Worm (Caenorhabditis elegans) whole organism, young adult: ENCODE results near the gene dct-6.
A peak's percentile ranks its signal among the peaks of the same experiment; 100 is the strongest.

Source experiments
- B0019.2 ChIP-seq: fragments of 200-800 bp; sonication (Bioruptor generic); conservative IDR thresholded peaks from 2 replicates; pipeline ENCODE4 v1.3.6; 2022; ENCODE audit warnings: missing genetic modification reagents, missing genetic modification characterization, missing compliant biosample characterization
- C06A6.2 ChIP-seq: fragments of 200-800 bp; sonication (Bioruptor generic); conservative IDR thresholded peaks from 2 replicates; pipeline ENCODE4 v1.3.6; 2022; ENCODE audit warnings: missing genetic modification characterization, missing compliant biosample characterization
- D2030.7 ChIP-seq: fragments of 200-800 bp; sonication (Bioruptor generic); IDR thresholded peaks from 2 replicates; pipeline ENCODE4 v1.3.6; 2022; ENCODE audit warnings: missing genetic modification reagents, missing genetic modification characterization, missing compliant biosample characterization
- F22D6.2 ChIP-seq: sonication (generic microtip); optimal IDR thresholded peaks from 2 replicates; lab custom pipeline; 2016; ENCODE audit warnings: mild to moderate bottlenecking, missing genetic modification characterization, missing compliant biosample characterization
- K12H6.12 ChIP-seq: fragments of 200-800 bp; sonication (Bioruptor generic); optimal IDR thresholded peaks from 2 replicates; lab custom pipeline; 2018; ENCODE audit warnings: mild to moderate bottlenecking, missing genetic modification characterization, missing compliant biosample characterization
- Y53G8AR.9 ChIP-seq: fragments of 200-800 bp; sonication (Bioruptor generic); conservative IDR thresholded peaks from 2 replicates; pipeline ENCODE4 v1.3.6; 2022; ENCODE audit warnings: missing genetic modification reagents, missing genetic modification characterization, missing compliant biosample characterization
- Y67H2A.10 ChIP-seq: fragments of 200-800 bp; sonication (Bioruptor generic); conservative IDR thresholded peaks from 2 replicates; pipeline ENCODE4 v1.3.6; 2022; ENCODE audit warnings: missing genetic modification reagents, missing genetic modification characterization, missing compliant biosample characterization
- Y79H2A.3 ChIP-seq: fragments of 200-800 bp; sonication (Bioruptor generic); conservative IDR thresholded peaks from 2 replicates; pipeline ENCODE4 v1.3.6; 2022; ENCODE audit warnings: missing genetic modification reagents, missing genetic modification characterization, missing compliant biosample characterization
- Y95B8A.8 ChIP-seq: fragments of 200-800 bp; sonication (Bioruptor generic); IDR thresholded peaks from 2 replicates; pipeline ENCODE4 v1.3.6; 2022; ENCODE audit warnings: missing genetic modification reagents, missing genetic modification characterization, missing compliant biosample characterization
- ZK185.1 ChIP-seq: sonication (generic microtip); optimal IDR thresholded peaks from 2 replicates; lab custom pipeline; 2016; ENCODE audit warnings: mild to moderate bottlenecking, missing genetic modification characterization, missing compliant biosample characterization; ENCODE audit not compliant: poor library complexity, severe bottlenecking
- akir-1 ChIP-seq: fragments of 200-800 bp; sonication (Bioruptor generic); optimal IDR thresholded peaks from 2 replicates; lab custom pipeline; 2018; ENCODE audit warnings: mild to moderate bottlenecking, missing genetic modification characterization, moderate library complexity, missing compliant biosample characterization
- atf-7 ChIP-seq: sonication (generic microtip); optimal IDR thresholded peaks from 2 replicates; lab custom pipeline; 2017; ENCODE audit warnings: mild to moderate bottlenecking, missing genetic modification characterization, missing compliant biosample characterization
- bed-1 ChIP-seq: fragments of 200-800 bp; sonication (Bioruptor generic); IDR thresholded peaks from 2 replicates; pipeline ENCODE4 v1.3.6; 2022; ENCODE audit warnings: missing genetic modification reagents, missing genetic modification characterization, missing compliant biosample characterization
- ceh-40 ChIP-seq: fragments of 200-800 bp; sonication (Bioruptor generic); IDR thresholded peaks from 2 replicates; pipeline ENCODE4 v1.3.6; 2022; ENCODE audit warnings: missing genetic modification characterization, missing compliant biosample characterization
- ceh-91 ChIP-seq: fragments of 200-800 bp; sonication (Bioruptor generic); IDR thresholded peaks from 2 replicates; pipeline ENCODE4 v1.3.6; 2022; ENCODE audit warnings: missing genetic modification reagents, missing genetic modification characterization, missing compliant biosample characterization
- dox-1 ChIP-seq: fragments of 200-800 bp; sonication (Bioruptor generic); IDR thresholded peaks from 2 replicates; pipeline ENCODE4 v1.3.6; 2022; ENCODE audit warnings: missing genetic modification reagents, missing genetic modification characterization, missing compliant biosample characterization
- egl-18 ChIP-seq: fragments of 200-800 bp; sonication (Bioruptor generic); IDR thresholded peaks from 2 replicates; pipeline ENCODE4 v1.3.6; 2022; ENCODE audit warnings: missing genetic modification reagents, missing genetic modification characterization, missing compliant biosample characterization
- ekl-4 ChIP-seq: fragments of 200-800 bp; sonication (Bioruptor generic); IDR thresholded peaks from 2 replicates; pipeline ENCODE4 v1.3.6; 2022; ENCODE audit warnings: missing genetic modification reagents, missing genetic modification characterization, missing compliant biosample characterization
- gei-17 ChIP-seq: fragments of 200-800 bp; sonication (Bioruptor generic); optimal IDR thresholded peaks from 2 replicates; lab custom pipeline; 2018; ENCODE audit warnings: mild to moderate bottlenecking, missing genetic modification characterization, missing compliant biosample characterization
- hmg-1.2 ChIP-seq: fragments of 200-800 bp; sonication (Bioruptor generic); IDR thresholded peaks from 2 replicates; pipeline ENCODE4 v1.3.6; 2022; ENCODE audit warnings: missing genetic modification reagents, missing genetic modification characterization, missing compliant biosample characterization
- hrde-1 ChIP-seq: sonication (generic microtip); optimal IDR thresholded peaks from 2 replicates; lab custom pipeline; 2016; ENCODE audit warnings: missing genetic modification characterization, mild to moderate bottlenecking, missing compliant biosample characterization, moderate library complexity, missing genotype, missing genetic modification reagents, borderline replicate concordance
- lag-1 ChIP-seq: fragments of 200-800 bp; sonication (Bioruptor generic); IDR thresholded peaks from 2 replicates; pipeline ENCODE4 v1.3.6; 2022; ENCODE audit warnings: missing genetic modification reagents, missing genetic modification characterization, missing compliant biosample characterization
- let-526 ChIP-seq: fragments of 200-800 bp; sonication (Bioruptor generic); IDR thresholded peaks from 2 replicates; pipeline ENCODE4 v1.3.6; 2022; ENCODE audit warnings: missing genetic modification reagents, missing genetic modification characterization, missing compliant biosample characterization
- let-607 ChIP-seq, 2 experiments: fragments of 200-800 bp in 1 of 2; sonication (Bioruptor generic) in 1 of 2; sonication (generic microtip) in 1 of 2; optimal IDR thresholded peaks; 2 replicates each; lab custom pipeline; 2016 to 2018; ENCODE audit warnings: mild to moderate bottlenecking in 2 of 2, missing compliant biosample characterization in 2 of 2, missing genetic modification characterization in 2 of 2, moderate library complexity in 2 of 2, missing genotype in 1 of 2
- lin-35 ChIP-seq, 3 experiments: fragments of 150-350 bp in 2 of 3; sonication (generic microtip) in 1 of 3; optimal IDR thresholded peaks; 2 replicates each; lab custom pipeline; 2014 to 2018; ENCODE audit warnings: missing biosample characterization in 3 of 3, missing genetic modification characterization in 3 of 3, missing genetic modification reagents in 3 of 3
- lir-1 ChIP-seq: fragments of 200-800 bp; sonication (Bioruptor generic); conservative IDR thresholded peaks from 2 replicates; pipeline ENCODE4 v1.3.6; 2022; ENCODE audit warnings: missing genetic modification reagents, missing genetic modification characterization, missing compliant biosample characterization
- madf-3 ChIP-seq: fragments of 200-800 bp; sonication (Bioruptor generic); IDR thresholded peaks from 2 replicates; pipeline ENCODE4 v1.3.6; 2022; ENCODE audit warnings: missing genetic modification reagents, missing genetic modification characterization, missing compliant biosample characterization
- madf-6 ChIP-seq: fragments of 200-800 bp; sonication (Bioruptor generic); IDR thresholded peaks from 2 replicates; pipeline ENCODE4 v1.3.6; 2022; ENCODE audit warnings: missing genetic modification reagents, missing genetic modification characterization, missing compliant biosample characterization
- madf-8 ChIP-seq: fragments of 200-800 bp; sonication (Bioruptor generic); conservative IDR thresholded peaks from 2 replicates; pipeline ENCODE4 v1.3.6; 2022; ENCODE audit warnings: missing genetic modification reagents, missing genetic modification characterization, missing compliant biosample characterization
- mcd-1 ChIP-seq: fragments of 200-800 bp; sonication (Bioruptor generic); IDR thresholded peaks from 2 replicates; pipeline ENCODE4 v1.3.6; 2022; ENCODE audit warnings: missing genetic modification reagents, missing genetic modification characterization, missing compliant biosample characterization
- nfya-1 ChIP-seq: sonication (generic microtip); optimal IDR thresholded peaks from 2 replicates; lab custom pipeline; 2017; ENCODE audit warnings: antibody characterized with exemption, missing compliant biosample characterization, missing genetic modification characterization, borderline replicate concordance; ENCODE audit not compliant: insufficient read depth
- pbrm-1 ChIP-seq: fragments of 200-800 bp; sonication (Bioruptor generic); IDR thresholded peaks from 2 replicates; pipeline ENCODE4 v1.3.6; 2022; ENCODE audit warnings: missing genetic modification reagents, missing genetic modification characterization, missing compliant biosample characterization
- rcor-1 ChIP-seq: fragments of 200-800 bp; sonication (Bioruptor generic); IDR thresholded peaks from 2 replicates; pipeline ENCODE4 v1.3.6; 2022; ENCODE audit warnings: missing genetic modification reagents, missing genetic modification characterization, missing compliant biosample characterization
- rec-8 ChIP-seq, 2 experiments: sonication (generic microtip); optimal IDR thresholded peaks; 2 replicates each; lab custom pipeline; 2016; ENCODE audit warnings: mild to moderate bottlenecking in 2 of 2, missing genetic modification characterization in 2 of 2, missing genetic modification reagents in 2 of 2, missing genotype in 2 of 2, missing biosample characterization in 1 of 2, missing compliant biosample characterization in 1 of 2, moderate library complexity in 1 of 2
- repo-1 ChIP-seq: sonication (generic microtip); optimal IDR thresholded peaks from 2 replicates; lab custom pipeline; 2017; ENCODE audit warnings: mild to moderate bottlenecking, missing genetic modification characterization, missing compliant biosample characterization
- snpc-1.1 ChIP-seq: sonication (generic microtip); optimal IDR thresholded peaks from 2 replicates; lab custom pipeline; 2017; ENCODE audit warnings: missing genetic modification characterization, mild to moderate bottlenecking, missing compliant biosample characterization, antibody characterized with exemption, moderate library complexity, missing genotype, missing genetic modification reagents; ENCODE audit not compliant: insufficient read depth
- snpc-3.4 ChIP-seq: sonication (generic microtip); optimal IDR thresholded peaks from 2 replicates; lab custom pipeline; 2017; ENCODE audit warnings: missing genetic modification characterization, mild to moderate bottlenecking, missing compliant biosample characterization, antibody characterized with exemption, moderate library complexity, missing genotype, missing genetic modification reagents
- sptf-2 ChIP-seq: fragments of 200-800 bp; sonication (Bioruptor generic); optimal IDR thresholded peaks from 2 replicates; lab custom pipeline; 2018; ENCODE audit warnings: mild to moderate bottlenecking, missing genetic modification characterization, missing compliant biosample characterization
- tbx-9 ChIP-seq: sonication (generic microtip); optimal IDR thresholded peaks from 2 replicates; lab custom pipeline; 2016; ENCODE audit warnings: borderline replicate concordance, missing genetic modification characterization, inconsistent platforms, missing compliant biosample characterization
- unc-130 ChIP-seq: sonication (generic microtip); optimal IDR thresholded peaks from 2 replicates; lab custom pipeline; 2016; ENCODE audit warnings: missing genetic modification reagents, missing genetic modification characterization, missing compliant biosample characterization
- unc-62 ChIP-seq: fragments of 150-350 bp; optimal IDR thresholded peaks from 2 replicates; lab custom pipeline; 2014; ENCODE audit warnings: missing biosample characterization, missing genetic modification reagents, missing genetic modification characterization
- ztf-22 ChIP-seq: fragments of 200-800 bp; sonication (Bioruptor generic); optimal IDR thresholded peaks from 2 replicates; lab custom pipeline; 2018; ENCODE audit warnings: mild to moderate bottlenecking, missing genetic modification characterization, moderate library complexity, missing compliant biosample characterization
- ztf-3 ChIP-seq: fragments of 200-800 bp; sonication (Bioruptor generic); optimal IDR thresholded peaks from 2 replicates; lab custom pipeline; 2018; ENCODE audit warnings: mild to moderate bottlenecking, missing genetic modification characterization, missing compliant biosample characterization

dct-6 gene

DNA sequence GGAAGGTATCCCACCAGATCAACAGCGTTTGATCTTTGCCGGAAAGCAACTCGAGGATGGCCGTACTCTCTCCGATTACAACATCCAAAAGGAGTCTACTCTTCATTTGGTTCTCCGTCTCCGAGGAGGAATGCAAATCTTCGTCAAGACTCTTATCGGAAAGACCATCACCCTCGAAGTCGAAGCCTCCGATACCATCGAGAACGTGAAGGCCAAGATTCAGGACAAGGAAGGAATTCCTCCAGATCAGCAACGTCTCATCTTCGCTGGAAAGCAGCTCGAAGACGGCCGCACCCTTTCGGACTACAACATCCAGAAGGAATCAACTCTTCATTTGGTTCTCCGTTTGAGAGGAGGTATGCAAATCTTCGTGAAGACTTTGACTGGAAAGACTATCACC is 24.1 kb upstream of the dct-6 start:
- TF ChIP-seq Y79H2A.3 (GFP tag; lab: Robert Waterston, UW) (no peak), let-607 (tag; optimal IDR thresholded peaks at IDR 0.05; lab: Kevin White, UChicago) (no peak), ceh-91 (GFP tag; lab: Robert Waterston, UW) (no peak), tbx-9 (tag; lab: Kevin White, UChicago) (no peak), ztf-3 (GFP tag; lab: Kevin White, UChicago) (no peak), dox-1 (GFP tag; lab: Robert Waterston, UW) (peak; percentile 34), madf-3 (GFP tag; lab: Robert Waterston, UW) (no peak), unc-62 (GFP tag; lab: Kevin White, UChicago) (no peak), lir-1 (no peak), ztf-22 (no peak), K12H6.12 (tag; lab: Kevin White, UChicago) (no peak), Y53G8AR.9 (GFP tag; lab: Robert Waterston, UW) (no peak; the same call in 1 of the 2 replicates), ZK185.1 (no peak), akir-1 (no peak), C06A6.2 (GFP tag; lab: Robert Waterston, UW) (no peak), hmg-1.2 (GFP tag; lab: Robert Waterston, UW) (no peak), pbrm-1 (no peak), lag-1 (no peak), sptf-2 (GFP tag; lab: Kevin White, UChicago) (no peak), atf-7 (tag; lab: Kevin White, UChicago) (no peak), snpc-1.1 (tag; lab: Kevin White, UChicago) (no peak), ekl-4 (no peak; the same call in 1 of the 2 replicates), rcor-1 (GFP tag; lab: Robert Waterston, UW) (peak; percentile 21; the same call in 1 of the 2 replicates), Y95B8A.8 (GFP tag; lab: Robert Waterston, UW) (no peak), D2030.7 (GFP tag; lab: Robert Waterston, UW) (no peak), F22D6.2 (tag; lab: Kevin White, UChicago) (no peak), mcd-1 (no peak), nfya-1 (no peak), egl-18 (GFP tag; lab: Robert Waterston, UW) (no peak), madf-6 (GFP tag; lab: Robert Waterston, UW) (no peak), Y67H2A.10 (GFP tag; lab: Robert Waterston, UW) (no peak), unc-130 (no peak), gei-17 (GFP tag; lab: Kevin White, UChicago) (no peak), B0019.2 (no peak), lin-35 (GFP tag; optimal IDR thresholded peaks at IDR 0.05; lab: Kevin White, UChicago) (peak in 1 of 3 experiments; percentile 51), hrde-1 (no peak), madf-8 (no peak), snpc-3.4 (tag; lab: Kevin White, UChicago) (no peak), ceh-40 (GFP tag; lab: Robert Waterston, UW) (peak; percentile 49; the same call in 1 of the 2 replicates), repo-1 (no peak), rec-8 (tag; optimal IDR thresholded peaks at IDR 0.05; lab: Kevin White, UChicago) (no peak), bed-1 (no peak), let-526 (GFP tag; lab: Robert Waterston, UW) (0 out of 2 replicates have a peak, but pooled peaks have one; percentile 11)
